Worm (Caenorhabditis elegans): ENCODE data around the gene shl-1.

DNA sequence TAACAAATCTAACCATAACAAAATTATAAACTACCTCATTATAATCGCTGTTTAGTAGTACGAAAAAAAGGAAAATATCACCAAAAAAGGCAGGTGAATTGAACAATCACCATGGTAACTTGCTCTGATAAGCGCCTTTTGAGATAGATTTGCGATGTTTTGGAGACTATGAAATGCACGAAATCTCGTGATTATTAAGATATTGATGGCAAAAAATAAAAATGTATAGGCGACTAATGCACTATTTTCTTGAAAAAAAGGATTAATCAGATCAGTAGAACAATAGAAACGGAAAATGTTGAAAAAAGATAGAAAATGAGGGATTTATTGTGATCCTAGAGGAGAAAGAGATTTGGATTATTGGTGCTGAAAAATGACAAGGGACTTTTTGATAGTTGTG is 4.7 kb upstream of the shl-1 start:
- no peak for TF ChIP-seq madf-10 (tag; optimal IDR thresholded peaks at IDR 0.05)
- no peak for TF ChIP-seq somi-1 (GFP tag; optimal IDR thresholded peaks at IDR 0.05)
- TF ChIP-seq die-1 (tag; optimal IDR thresholded peaks at IDR 0.05), result no peak
- no peak for TF ChIP-seq snpc-4 (GFP tag; optimal IDR thresholded peaks at IDR 0.05)
- no peak for TF ChIP-seq snpc-4 (tag; optimal IDR thresholded peaks at IDR 0.05)
- TF ChIP-seq Y67H2A.10 (GFP tag; conservative IDR thresholded peaks at IDR 0.05), result no peak
- no peak for TF ChIP-seq unc-62 (GFP tag; optimal IDR thresholded peaks at IDR 0.05)
- TF ChIP-seq snpc-1.1 (tag; optimal IDR thresholded peaks at IDR 0.05; ENCODE audit: insufficient read depth), result no peak
- TF ChIP-seq B0019.2 (GFP tag; conservative IDR thresholded peaks at IDR 0.05), result no peak
- TF ChIP-seq ama-1 (optimal IDR thresholded peaks at IDR 0.05), result no peak
- TF ChIP-seq ama-1 (GFP tag; optimal IDR thresholded peaks at IDR 0.05), result no peak

Measured in whole organism, young adult.